Fruit fly (Drosophila melanogaster) Kc167 (cell line): ENCODE data around the gene Pxd.

Experiments
- Sin3A ChIP-seq: fragments of >200 bp; optimal IDR thresholded peaks from 2 replicates; lab custom pipeline; 2018; ENCODE audit warnings: missing external identifiers
- h ChIP-seq: fragments of >200 bp; optimal IDR thresholded peaks from 3 replicates; lab custom pipeline; 2018; ENCODE audit warnings: missing external identifiers
- insv ChIP-seq: fragments of >200 bp; optimal IDR thresholded peaks from 3 replicates; lab custom pipeline; 2018; ENCODE audit warnings: missing external identifiers
- psq ChIP-seq: fragments of >200 bp; optimal IDR thresholded peaks from 2 replicates; lab custom pipeline; 2017; ENCODE audit warnings: missing external identifiers
- ttk ChIP-seq: sonication (Bioruptor generic); optimal IDR thresholded peaks from 2 replicates; lab custom pipeline; 2017; ENCODE audit warnings: missing external identifiers

DNA sequence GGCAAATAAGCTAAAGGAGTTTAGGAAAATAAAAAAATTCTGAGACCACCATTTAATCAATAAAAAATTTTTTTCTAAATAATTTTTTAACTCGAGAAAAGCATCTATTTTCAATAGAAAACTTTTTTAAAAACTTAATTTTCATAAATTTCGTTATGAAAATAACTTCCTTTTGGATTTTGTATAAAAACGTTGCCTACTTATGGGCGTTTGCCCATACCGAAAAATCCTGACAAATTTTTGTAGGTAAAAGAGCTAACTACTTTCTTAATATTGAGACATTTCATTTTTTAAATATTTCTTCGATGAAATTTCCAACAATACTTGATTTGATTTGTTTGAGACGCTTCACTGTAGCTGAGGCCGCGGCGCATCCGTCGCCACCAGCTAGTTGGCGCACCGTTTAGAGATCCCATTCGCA, 45.9 kb downstream of the Pxd start:
- TF ChIP-seq psq (lab: Kevin White, UChicago) = no peak
- no peak for TF ChIP-seq h (lab: Kevin White, UChicago)
- no peak for TF ChIP-seq Sin3A (lab: Kevin White, UChicago)
- TF ChIP-seq insv = no peak
- no peak for TF ChIP-seq ttk (lab: Kevin White, UChicago)
